Fruit fly (Drosophila melanogaster) whole organism, embryonic: ENCODE results near the gene Indy.
A peak's percentile ranks its signal among the peaks of the same experiment; 100 is the strongest.

Experiments
- Atf3 ChIP-seq: fragments of 200-800 bp; sonication (Bioruptor generic); optimal IDR thresholded peaks from 3 replicates; lab custom pipeline; 2016; ENCODE audit warnings: missing biosample characterization, missing genetic modification characterization
- BtbVII ChIP-seq: fragments of 200-800 bp; sonication (Bioruptor generic); optimal IDR thresholded peaks from 3 replicates; lab custom pipeline; 2017; ENCODE audit warnings: missing biosample characterization, mild to moderate bottlenecking, missing genetic modification characterization
- CG11456 ChIP-seq: fragments of 200-800 bp; sonication (Bioruptor generic); IDR thresholded peaks from 3 replicates; pipeline ENCODE4 v1.3.6; 2022; ENCODE audit warnings: missing biosample characterization, missing genetic modification characterization
- CG11696 ChIP-seq: fragments of 200-800 bp; sonication (Bioruptor generic); IDR thresholded peaks from 2 replicates; pipeline ENCODE4 v1.3.6; 2022; ENCODE audit warnings: missing biosample characterization, missing genetic modification characterization
- CG12299 ChIP-seq: fragments of 200-800 bp; sonication (Bioruptor generic); optimal IDR thresholded peaks from 2 replicates; lab custom pipeline; 2018; ENCODE audit warnings: missing biosample characterization, mild to moderate bottlenecking, missing genetic modification characterization
- CG14014 ChIP-seq: fragments of 200-800 bp; sonication (Bioruptor generic); IDR thresholded peaks from 2 replicates; pipeline ENCODE4 v1.3.6; 2022; ENCODE audit warnings: missing biosample characterization, missing genetic modification characterization
- CG14441 ChIP-seq: fragments of 200-800 bp; sonication (Bioruptor generic); IDR thresholded peaks from 2 replicates; pipeline ENCODE4 v1.3.6; 2022; ENCODE audit warnings: missing biosample characterization, missing genetic modification characterization
- CG14667 ChIP-seq: fragments of 200-800 bp; sonication (Bioruptor generic); IDR thresholded peaks from 2 replicates; pipeline ENCODE4 v1.3.6; 2022; ENCODE audit warnings: missing biosample characterization, missing genetic modification characterization
- CG16779 ChIP-seq: fragments of 200-800 bp; sonication (Bioruptor generic); IDR thresholded peaks from 2 replicates; pipeline ENCODE4 v1.3.6; 2022; ENCODE audit warnings: missing biosample characterization, missing genetic modification characterization
- CG18262 ChIP-seq: fragments of 200-800 bp; optimal IDR thresholded peaks from 3 replicates; lab custom pipeline; 2019; ENCODE audit warnings: missing biosample characterization, mild to moderate bottlenecking, missing genetic modification characterization, moderate library complexity
- CG31441 ChIP-seq: fragments of 200-800 bp; sonication (Bioruptor generic); IDR thresholded peaks from 2 replicates; pipeline ENCODE4 v1.3.6; 2022; ENCODE audit warnings: missing biosample characterization, missing genetic modification characterization
- CG3726 ChIP-seq: fragments of 200-800 bp; sonication (Bioruptor generic); IDR thresholded peaks from 3 replicates; pipeline ENCODE4, ENCODE4 v1.3.6; 2022; ENCODE audit warnings: missing biosample characterization, missing genetic modification characterization
- CG3847 ChIP-seq: fragments of 200-800 bp; sonication (Bioruptor generic); IDR thresholded peaks from 2 replicates; pipeline ENCODE4 v1.3.6; 2022; ENCODE audit warnings: missing biosample characterization, missing genetic modification characterization
- CG4617 ChIP-seq: fragments of 200-800 bp; sonication (Bioruptor generic); optimal IDR thresholded peaks from 3 replicates; lab custom pipeline; 2016; ENCODE audit warnings: missing biosample characterization, missing genetic modification characterization, borderline replicate concordance
- CG7271 ChIP-seq: fragments of 200-800 bp; sonication (Bioruptor generic); optimal IDR thresholded peaks from 2 replicates; lab custom pipeline; 2018; ENCODE audit warnings: missing biosample characterization, mild to moderate bottlenecking, missing genetic modification characterization, moderate library complexity
- CG7357 ChIP-seq: fragments of 200-800 bp; sonication (Bioruptor generic); IDR thresholded peaks from 3 replicates; pipeline ENCODE4 v1.3.6; 2022; ENCODE audit warnings: missing biosample characterization, missing genetic modification characterization
- CG7839 ChIP-seq: fragments of 200-800 bp; sonication (Bioruptor generic); optimal IDR thresholded peaks from 3 replicates; lab custom pipeline; 2018; ENCODE audit warnings: missing biosample characterization, mild to moderate bottlenecking, missing genetic modification characterization, moderate library complexity
- CG7928 ChIP-seq: fragments of 200-800 bp; sonication (Bioruptor generic); optimal IDR thresholded peaks from 2 replicates; lab custom pipeline; 2017; ENCODE audit warnings: missing biosample characterization, mild to moderate bottlenecking, missing genetic modification characterization
- CkIIα-i1 ChIP-seq: fragments of 200-800 bp; sonication (Bioruptor generic); IDR thresholded peaks from 2 replicates; pipeline ENCODE4 v1.3.6; 2022; ENCODE audit warnings: missing biosample characterization, missing genetic modification characterization
- Dip2 ChIP-seq: fragments of 200-800 bp; sonication (Bioruptor generic); IDR thresholded peaks from 2 replicates; pipeline ENCODE4 v1.3.6; 2022; ENCODE audit warnings: missing biosample characterization, missing genetic modification characterization
- H15 ChIP-seq: fragments of 200-800 bp; sonication (Bioruptor generic); IDR thresholded peaks from 3 replicates; pipeline ENCODE4 v1.3.6; 2022; ENCODE audit warnings: missing biosample characterization, missing genetic modification characterization
- HLH3B ChIP-seq: fragments of 200-800 bp; sonication (Bioruptor generic); IDR thresholded peaks from 2 replicates; pipeline ENCODE4 v1.3.6; 2022; ENCODE audit warnings: missing biosample characterization, missing genetic modification characterization
- Hey ChIP-seq: fragments of 200-800 bp; sonication (Bioruptor generic); optimal IDR thresholded peaks from 3 replicates; lab custom pipeline; 2018; ENCODE audit warnings: missing biosample characterization, mild to moderate bottlenecking, missing genetic modification characterization
- Hr3 ChIP-seq: fragments of 200-800 bp; sonication (Bioruptor generic); optimal IDR thresholded peaks from 3 replicates; lab custom pipeline; 2016; ENCODE audit warnings: missing biosample characterization, missing genetic modification characterization
- Hr39 ChIP-seq: fragments of >200 bp; optimal IDR thresholded peaks from 2 replicates; lab custom pipeline; 2017
- Hsf ChIP-seq: fragments of 200-800 bp; sonication (Bioruptor generic); optimal IDR thresholded peaks from 3 replicates; lab custom pipeline; 2016; ENCODE audit warnings: missing biosample characterization, missing genetic modification characterization
- Kr ChIP-seq: fragments of 200-800 bp; sonication (Bioruptor generic); optimal IDR thresholded peaks from 2 replicates; lab custom pipeline; 2017; ENCODE audit warnings: missing biosample characterization, mild to moderate bottlenecking, missing genetic modification characterization
- NK7.1 ChIP-seq: fragments of 200-800 bp; sonication (Bioruptor generic); optimal IDR thresholded peaks from 3 replicates; lab custom pipeline; 2016; ENCODE audit warnings: missing biosample characterization, missing genetic modification characterization
- PHDP ChIP-seq: fragments of 200-800 bp; sonication (Bioruptor generic); optimal IDR thresholded peaks from 3 replicates; lab custom pipeline; 2018; ENCODE audit warnings: missing biosample characterization, mild to moderate bottlenecking, missing genetic modification characterization, moderate library complexity
- Poxn ChIP-seq: fragments of 200-800 bp; sonication (Bioruptor generic); IDR thresholded peaks from 2 replicates; pipeline ENCODE4 v1.3.6; 2022; ENCODE audit warnings: missing biosample characterization, missing genetic modification characterization
- abd-A ChIP-seq: fragments of 200-800 bp; sonication (Bioruptor generic); optimal IDR thresholded peaks from 3 replicates; lab custom pipeline; 2019; ENCODE audit warnings: missing biosample characterization, mild to moderate bottlenecking, missing genetic modification characterization, moderate library complexity
- bcd ChIP-seq: fragments of 200-800 bp; sonication (Bioruptor generic); optimal IDR thresholded peaks from 2 replicates; lab custom pipeline; 2017; ENCODE audit warnings: missing biosample characterization, mild to moderate bottlenecking, missing genetic modification characterization
- bsh ChIP-seq, 2 experiments: fragments of 200-800 bp; sonication (Bioruptor generic); optimal IDR thresholded peaks; 2 replicates each; lab custom pipeline; 2017 to 2018; ENCODE audit warnings: mild to moderate bottlenecking in 2 of 2, missing biosample characterization in 2 of 2, missing genetic modification characterization in 2 of 2, moderate library complexity in 1 of 2
- caup ChIP-seq: fragments of 200-800 bp; sonication (Bioruptor generic); optimal IDR thresholded peaks from 3 replicates; lab custom pipeline; 2017; ENCODE audit warnings: missing biosample characterization, mild to moderate bottlenecking, missing genetic modification characterization, moderate library complexity; ENCODE audit not compliant: severe bottlenecking
- fu2 ChIP-seq: fragments of 200-800 bp; sonication (Bioruptor generic); optimal IDR thresholded peaks from 2 replicates; lab custom pipeline; 2016; ENCODE audit warnings: missing biosample characterization, missing genetic modification characterization
- gem ChIP-seq: fragments of 200-800 bp; sonication (Bioruptor generic); optimal IDR thresholded peaks from 2 replicates; lab custom pipeline; 2019; ENCODE audit warnings: missing biosample characterization, mild to moderate bottlenecking, missing genetic modification characterization, moderate library complexity
- jigr1 ChIP-seq: fragments of 200-800 bp; sonication (Bioruptor generic); IDR thresholded peaks from 3 replicates; pipeline ENCODE4 v1.3.6; 2022; ENCODE audit warnings: missing biosample characterization, missing genetic modification characterization
- jumu ChIP-seq: fragments of 200-800 bp; sonication (Bioruptor generic); optimal IDR thresholded peaks from 3 replicates; lab custom pipeline; 2016; ENCODE audit warnings: missing biosample characterization, missing genetic modification characterization
- kah ChIP-seq: fragments of 200-800 bp; sonication (Bioruptor generic); optimal IDR thresholded peaks from 2 replicates; lab custom pipeline; 2018; ENCODE audit warnings: missing biosample characterization, mild to moderate bottlenecking, missing genetic modification characterization
- lov ChIP-seq, 2 experiments: fragments of 200-800 bp in 1 of 2; fragments of >200 bp in 1 of 2; sonication (Bioruptor generic) in 1 of 2; IDR thresholded peaks in 1 of 2; optimal IDR thresholded peaks in 1 of 2; 2 replicates in 1 of 2; 3 replicates in 1 of 2; pipeline versions ENCODE4 v1.3.6 to Lab custom; 2017 to 2022; ENCODE audit warnings: missing biosample characterization in 1 of 2, missing genetic modification characterization in 1 of 2
- mam ChIP-seq: fragments of 200-800 bp; sonication (Bioruptor generic); optimal IDR thresholded peaks from 3 replicates; lab custom pipeline; 2016; ENCODE audit warnings: missing biosample characterization, missing genetic modification characterization
- nerfin-1 ChIP-seq: fragments of 200-800 bp; sonication (Bioruptor generic); optimal IDR thresholded peaks from 3 replicates; lab custom pipeline; 2019; ENCODE audit warnings: missing biosample characterization, mild to moderate bottlenecking, missing genetic modification characterization, moderate library complexity
- nom ChIP-seq: fragments of 200-800 bp; sonication (Bioruptor generic); optimal IDR thresholded peaks from 2 replicates; lab custom pipeline; 2017; ENCODE audit warnings: missing biosample characterization, missing genetic modification characterization, mild to moderate bottlenecking, moderate library complexity, missing genetic modification reagents
- otp ChIP-seq: fragments of 200-800 bp; sonication (Bioruptor generic); IDR thresholded peaks from 3 replicates; pipeline ENCODE4, ENCODE4 v1.3.6; 2022; ENCODE audit warnings: missing biosample characterization, missing genetic modification characterization
- p53 ChIP-seq: fragments of 200-800 bp; sonication (Bioruptor generic); optimal IDR thresholded peaks from 2 replicates; lab custom pipeline; 2016; ENCODE audit warnings: missing biosample characterization, missing genetic modification characterization
- pita ChIP-seq: fragments of 200-800 bp; sonication (Bioruptor generic); optimal IDR thresholded peaks from 2 replicates; lab custom pipeline; 2017; ENCODE audit warnings: missing biosample characterization, mild to moderate bottlenecking, missing genetic modification characterization
- shn ChIP-seq: fragments of 200-800 bp; sonication (Bioruptor generic); optimal IDR thresholded peaks from 3 replicates; lab custom pipeline; 2016; ENCODE audit warnings: missing biosample characterization, missing genetic modification characterization
- sqz ChIP-seq: fragments of 200-800 bp; sonication (Bioruptor generic); optimal IDR thresholded peaks from 3 replicates; lab custom pipeline; 2018; ENCODE audit warnings: missing biosample characterization, mild to moderate bottlenecking, missing genetic modification characterization
- stc ChIP-seq: fragments of 200-800 bp; sonication (Bioruptor generic); IDR thresholded peaks from 2 replicates; pipeline ENCODE4 v1.3.6; 2022; ENCODE audit warnings: missing biosample characterization, missing genetic modification characterization
- tap ChIP-seq: fragments of 200-800 bp; optimal IDR thresholded peaks from 3 replicates; lab custom pipeline; 2019; ENCODE audit warnings: missing biosample characterization, mild to moderate bottlenecking, missing genetic modification characterization, moderate library complexity
- twi ChIP-seq: fragments of 200-800 bp; optimal IDR thresholded peaks from 2 replicates; lab custom pipeline; 2019; ENCODE audit warnings: missing biosample characterization, mild to moderate bottlenecking, missing genetic modification characterization, moderate library complexity
- vfl ChIP-seq: fragments of 200-800 bp; sonication (Bioruptor generic); optimal IDR thresholded peaks from 2 replicates; lab custom pipeline; 2016; ENCODE audit warnings: missing biosample characterization, missing genetic modification characterization

Indy gene

DNA sequence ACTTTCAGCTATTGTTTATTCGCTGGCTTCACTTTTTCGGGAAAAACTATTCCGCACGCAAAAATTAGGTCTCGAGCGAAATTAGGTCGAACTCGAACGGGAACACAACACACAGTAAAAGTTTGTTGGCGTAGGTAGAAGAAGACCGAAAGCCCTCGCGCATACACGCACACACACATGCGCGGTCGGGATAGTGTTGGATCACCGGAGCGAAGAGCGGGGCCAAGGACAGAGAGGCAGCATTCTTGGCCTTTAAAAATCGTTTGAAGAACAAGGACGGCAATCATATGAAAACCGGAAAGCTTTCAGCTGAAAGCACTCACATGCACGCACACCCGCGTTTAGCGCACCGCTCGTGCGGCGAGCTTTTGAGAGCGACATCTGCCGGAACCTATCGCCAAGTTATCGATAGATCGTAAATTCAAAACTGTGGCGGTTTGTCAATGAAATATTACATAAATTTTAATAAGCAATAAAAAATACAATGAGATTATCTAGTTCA, 44.8 kb downstream of the Indy start, which contains the start of gene ftz-f1 (continued):
- no peak for TF ChIP-seq p53 (GFP tag; lab: Kevin White, UChicago)
- TF ChIP-seq bcd (GFP tag; lab: Kevin White, UChicago), result no peak
- TF ChIP-seq shn (GFP tag; lab: Kevin White, UChicago), result no peak
- TF ChIP-seq vfl (GFP tag; lab: Kevin White, UChicago), result no peak
- TF ChIP-seq CG3847 (GFP tag; lab: Robert Waterston, UW), result peak; percentile 50
- peak; percentile 53 for TF ChIP-seq caup (GFP tag; lab: Kevin White, UChicago)
- no peak; the same call in 2 of the 3 replicates for TF ChIP-seq CG3726 (GFP tag; lab: Robert Waterston, UW)
- TF ChIP-seq CG7357 (GFP tag; lab: Robert Waterston, UW), result no peak
- no peak for TF ChIP-seq Kr (GFP tag; lab: Kevin White, UChicago)
- TF ChIP-seq fu2 (GFP tag; lab: Kevin White, UChicago), result no peak
- no peak for TF ChIP-seq NK7.1 (GFP tag; lab: Kevin White, UChicago)
- TF ChIP-seq CG11456 (GFP tag; lab: Robert Waterston, UW), result no peak
- no peak for TF ChIP-seq Hey (tag; lab: Kevin White, UChicago)
- peak; percentile 64 for TF ChIP-seq CG12299
- no peak for TF ChIP-seq CG14441 (GFP tag; lab: Robert Waterston, UW)
- TF ChIP-seq CG14014, result peak; percentile 54; the same call in 1 of the 2 replicates
- TF ChIP-seq CG7839 (tag; lab: Kevin White, UChicago), result no peak
- TF ChIP-seq H15 (GFP tag; lab: Robert Waterston, UW), result no peak
- no peak for TF ChIP-seq Atf3 (GFP tag; lab: Kevin White, UChicago)
- no peak for TF ChIP-seq CG4617 (GFP tag; lab: Kevin White, UChicago)
- TF ChIP-seq HLH3B (GFP tag; lab: Robert Waterston, UW), result no peak
- no peak for TF ChIP-seq CG31441
- TF ChIP-seq abd-A (tag; lab: Kevin White, UChicago), result no peak
- no peak for TF ChIP-seq jumu (GFP tag; lab: Kevin White, UChicago)
- TF ChIP-seq Dip2, result no peak
- no peak for TF ChIP-seq kah (GFP tag; lab: Kevin White, UChicago)
- peak; percentile 20 for TF ChIP-seq PHDP (tag; lab: Kevin White, UChicago)
- peak; percentile 67 for TF ChIP-seq CG16779 (GFP tag; lab: Robert Waterston, UW)
- TF ChIP-seq nom (GFP tag; lab: Kevin White, UChicago), result no peak
- peak; percentile 12 for TF ChIP-seq BtbVII (GFP tag; lab: Kevin White, UChicago)
- TF ChIP-seq sqz (GFP tag; lab: Kevin White, UChicago), result peak; percentile 36
- no peak for TF ChIP-seq CG7928 (GFP tag; lab: Kevin White, UChicago)
- TF ChIP-seq stc (GFP tag; lab: Robert Waterston, UW), result no peak
- no peak for TF ChIP-seq Hsf (GFP tag; lab: Kevin White, UChicago)
- no peak for TF ChIP-seq Hr39 (lab: Kevin White, UChicago)
- TF ChIP-seq CkIIα-i1 (GFP tag; lab: Robert Waterston, UW), result no peak
- TF ChIP-seq mam (GFP tag; lab: Kevin White, UChicago), result no peak
- TF ChIP-seq CG11696 (GFP tag; lab: Robert Waterston, UW), result no peak
- TF ChIP-seq CG18262 (tag; lab: Kevin White, UChicago), result no peak
- peak; percentile 57 for TF ChIP-seq Hr3 (GFP tag; lab: Kevin White, UChicago)
- TF ChIP-seq lov (optimal IDR thresholded peaks at IDR 0.05; lab: Kevin White, UChicago), result no peak
- TF ChIP-seq lov (GFP tag; IDR thresholded peaks at IDR 0.05; lab: Robert Waterston, UW), result peak; percentile 64; the same call in 1 of the 3 replicates
- TF ChIP-seq otp (GFP tag; lab: Robert Waterston, UW), result no peak
- TF ChIP-seq tap (tag; lab: Kevin White, UChicago), result no peak
- TF ChIP-seq nerfin-1 (tag; lab: Kevin White, UChicago), result no peak
- no peak for TF ChIP-seq gem
- no peak for TF ChIP-seq bsh (GFP tag; optimal IDR thresholded peaks at IDR 0.05; lab: Kevin White, UChicago)
- TF ChIP-seq CG7271 (tag; lab: Kevin White, UChicago), result no peak
- TF ChIP-seq Poxn (GFP tag; lab: Robert Waterston, UW), result no peak
- no peak for TF ChIP-seq jigr1 (GFP tag; lab: Robert Waterston, UW)
- no peak for TF ChIP-seq twi (tag; lab: Kevin White, UChicago)
- TF ChIP-seq pita (GFP tag; lab: Kevin White, UChicago), result no peak
- no peak for TF ChIP-seq CG14667 (GFP tag; lab: Robert Waterston, UW)
